Worm (Caenorhabditis elegans) whole organism, mixed stage, embryonic: ENCODE measurements around the gene lron-10.

Source experiments
- bed-3 ChIP-seq: fragments of 200-800 bp; sonication (Bioruptor generic); optimal IDR thresholded peaks from 3 replicates; lab custom pipeline; 2018; ENCODE audit warnings: mild to moderate bottlenecking, missing genetic modification characterization, moderate library complexity, missing compliant biosample characterization
- blmp-1 ChIP-seq: fragments of 150-350 bp; optimal IDR thresholded peaks from 2 replicates; lab custom pipeline; 2014; ENCODE audit warnings: missing biosample characterization, missing genetic modification characterization
- elt-3 ChIP-seq: fragments of 150-350 bp; optimal IDR thresholded peaks from 2 replicates; lab custom pipeline; 2014; ENCODE audit warnings: missing biosample characterization, missing genetic modification characterization
- lin-13 ChIP-seq: fragments of 150-350 bp; optimal IDR thresholded peaks from 2 replicates; lab custom pipeline; 2014; ENCODE audit warnings: missing biosample characterization, missing genetic modification characterization
- lin-32 ChIP-seq: fragments of 200-800 bp; sonication (Bioruptor generic); optimal IDR thresholded peaks from 2 replicates; lab custom pipeline; 2018; ENCODE audit warnings: mild to moderate bottlenecking, missing genetic modification characterization, missing compliant biosample characterization
- mab-5 ChIP-seq: fragments of 150-350 bp; optimal IDR thresholded peaks from 2 replicates; lab custom pipeline; 2014; ENCODE audit warnings: missing biosample characterization, missing genetic modification characterization
- mls-2 ChIP-seq: sonication (generic microtip); optimal IDR thresholded peaks from 2 replicates; lab custom pipeline; 2016; ENCODE audit warnings: mild to moderate bottlenecking, missing genetic modification characterization, moderate library complexity, missing compliant biosample characterization
- nhr-2 ChIP-seq: fragments of 150-350 bp; optimal IDR thresholded peaks from 2 replicates; lab custom pipeline; 2014; ENCODE audit warnings: missing biosample characterization, missing genetic modification characterization
- nhr-237 ChIP-seq: fragments of 150-350 bp; optimal IDR thresholded peaks from 2 replicates; lab custom pipeline; 2014; ENCODE audit warnings: missing biosample characterization, missing genetic modification characterization
- nhr-76 ChIP-seq: sonication (generic microtip); optimal IDR thresholded peaks from 2 replicates; lab custom pipeline; 2017; ENCODE audit warnings: missing biosample characterization, missing genetic modification characterization
- snpc-4 ChIP-seq: fragments of 150-350 bp; optimal IDR thresholded peaks from 2 replicates; lab custom pipeline; 2014; ENCODE audit warnings: missing biosample characterization, missing genetic modification characterization
- tbx-8 ChIP-seq: fragments of 200-800 bp; sonication (Bioruptor generic); optimal IDR thresholded peaks from 2 replicates; lab custom pipeline; 2018; ENCODE audit warnings: mild to moderate bottlenecking, missing genetic modification characterization, moderate library complexity, missing compliant biosample characterization
- unc-62 ChIP-seq: fragments of 150-350 bp; optimal IDR thresholded peaks from 2 replicates; lab custom pipeline; 2014; ENCODE audit warnings: missing biosample characterization, missing genetic modification reagents, missing genetic modification characterization
- zip-8 ChIP-seq: fragments of 150-350 bp; optimal IDR thresholded peaks from 2 replicates; lab custom pipeline; 2014; ENCODE audit warnings: missing biosample characterization, missing genetic modification characterization

- TF ChIP-seq blmp-1 (tag; lab: Kevin White, UChicago) (no peak), nhr-2 (tag; lab: Kevin White, UChicago) (no peak), unc-62 (no peak), nhr-76 (no peak), tbx-8 (GFP tag; lab: Kevin White, UChicago) (no peak), nhr-237 (tag; lab: Kevin White, UChicago) (no peak), elt-3 (no peak), mls-2 (tag; lab: Kevin White, UChicago) (no peak), snpc-4 (no peak), mab-5 (no peak), lin-32 (GFP tag; lab: Kevin White, UChicago) (no peak), bed-3 (GFP tag; lab: Kevin White, UChicago) (no peak), lin-13 (tag; lab: Kevin White, UChicago) (peak; percentile 15), zip-8 (tag; lab: Kevin White, UChicago) (no peak)
Measured at ce11 chrIII:10642781-10643180, 21.6 kb upstream of the lron-10 start, which contains the start of the genes dhs-11 and orc-1.
